Worm (Caenorhabditis elegans) whole organism, L1 larva: ENCODE data around the gene nrps-1.

Source experiments
- C16A3.4 ChIP-seq: fragments of 150-350 bp; optimal IDR thresholded peaks from 2 replicates; lab custom pipeline; 2014; ENCODE audit warnings: missing biosample characterization, missing genetic modification characterization
- aly-2 ChIP-seq: fragments of 150-350 bp; optimal IDR thresholded peaks from 2 replicates; lab custom pipeline; 2014; ENCODE audit warnings: missing biosample characterization, missing genetic modification characterization
- ama-1 ChIP-seq: fragments of 150-350 bp; optimal IDR thresholded peaks from 2 replicates; lab custom pipeline; 2014
- blmp-1 ChIP-seq: fragments of 150-350 bp; optimal IDR thresholded peaks from 2 replicates; lab custom pipeline; 2014; ENCODE audit warnings: missing biosample characterization, missing genetic modification characterization
- dpl-1 ChIP-seq, 3 experiments: fragments of 150-350 bp in 2 of 3; sonication (generic microtip) in 1 of 3; optimal IDR thresholded peaks; 2 replicates each; lab custom pipeline; 2014 to 2017; ENCODE audit warnings: missing biosample characterization in 3 of 3, missing genetic modification characterization in 3 of 3, missing genetic modification reagents in 3 of 3
- efl-1 ChIP-seq, 4 experiments: fragments of 150-350 bp; optimal IDR thresholded peaks in 3 of 4; peaks in 1 of 4; 1 replicate in 1 of 4; 2 replicates in 3 of 4; lab custom pipeline; 2014; ENCODE audit warnings: missing biosample characterization in 2 of 4, missing genetic modification characterization in 2 of 4, missing genetic modification reagents in 2 of 4
- efl-3 ChIP-seq: fragments of 200-800 bp; sonication (Bioruptor generic); optimal IDR thresholded peaks from 2 replicates; lab custom pipeline; 2018; ENCODE audit warnings: mild to moderate bottlenecking, missing genetic modification characterization, missing compliant biosample characterization
- elt-2 ChIP-seq: sonication (generic microtip); optimal IDR thresholded peaks from 2 replicates; lab custom pipeline; 2016; ENCODE audit warnings: missing genetic modification characterization, mild to moderate bottlenecking, inconsistent platforms, missing compliant biosample characterization, missing genetic modification reagents
- elt-3 ChIP-seq, 6 experiments: fragments of 150-350 bp in 1 of 6; sonication (generic microtip); optimal IDR thresholded peaks; 2 replicates each; lab custom pipeline; 2017 to 2018; ENCODE audit warnings: missing biosample characterization in 6 of 6, missing genetic modification characterization in 6 of 6, inconsistent platforms in 1 of 6
- fkh-4 ChIP-seq: sonication (generic microtip); optimal IDR thresholded peaks from 2 replicates; lab custom pipeline; 2016; ENCODE audit warnings: missing compliant biosample characterization, missing genetic modification characterization, borderline replicate concordance
- grh-1 ChIP-seq: fragments of 200-800 bp; sonication (Bioruptor generic); IDR thresholded peaks from 2 replicates; pipeline ENCODE4 v1.3.6; 2022; ENCODE audit warnings: missing genetic modification reagents, missing genetic modification characterization, missing compliant biosample characterization
- hpl-2 ChIP-seq: fragments of 150-350 bp; optimal IDR thresholded peaks from 2 replicates; lab custom pipeline; 2014; ENCODE audit warnings: missing biosample characterization, missing genetic modification reagents, missing genetic modification characterization
- jun-1 ChIP-seq: fragments of 150-350 bp; optimal IDR thresholded peaks from 2 replicates; lab custom pipeline; 2014; ENCODE audit warnings: missing biosample characterization, missing genetic modification reagents, missing genetic modification characterization
- lin-13 ChIP-seq: fragments of 150-350 bp; optimal IDR thresholded peaks from 2 replicates; lab custom pipeline; 2014; ENCODE audit warnings: missing biosample characterization, missing genetic modification reagents, missing genetic modification characterization
- lin-14 ChIP-seq: fragments of 200-800 bp; sonication (Bioruptor generic); optimal IDR thresholded peaks from 2 replicates; lab custom pipeline; 2018; ENCODE audit warnings: mild to moderate bottlenecking, missing genetic modification characterization, moderate library complexity, missing compliant biosample characterization
- lin-35 ChIP-seq, 2 experiments: fragments of 150-350 bp; optimal IDR thresholded peaks; 2 replicates each; lab custom pipeline; 2014; ENCODE audit warnings: missing biosample characterization in 2 of 2, missing genetic modification characterization in 2 of 2, missing genetic modification reagents in 2 of 2
- lsy-2 ChIP-seq, 2 experiments: fragments of 150-350 bp; optimal IDR thresholded peaks; 2 replicates each; lab custom pipeline; 2014; ENCODE audit warnings: missing biosample characterization in 2 of 2, missing genetic modification characterization in 2 of 2
- mdl-1 ChIP-seq, 2 experiments: fragments of 150-350 bp; optimal IDR thresholded peaks; 2 replicates each; lab custom pipeline; 2014 to 2017; ENCODE audit warnings: missing biosample characterization in 2 of 2, missing genetic modification characterization in 2 of 2, inconsistent platforms in 1 of 2
- mep-1 ChIP-seq: fragments of 150-350 bp; optimal IDR thresholded peaks from 2 replicates; lab custom pipeline; 2014; ENCODE audit warnings: missing biosample characterization, missing genetic modification characterization
- nhr-19 ChIP-seq: fragments of 200-800 bp; sonication (Bioruptor generic); conservative IDR thresholded peaks from 2 replicates; pipeline ENCODE4 v1.3.6; 2022; ENCODE audit warnings: missing genetic modification characterization, missing compliant biosample characterization
- nhr-20 ChIP-seq: sonication (generic microtip); optimal IDR thresholded peaks from 2 replicates; lab custom pipeline; 2016; ENCODE audit warnings: mild to moderate bottlenecking, missing genetic modification characterization, missing compliant biosample characterization
- nhr-47 ChIP-seq: sonication (generic microtip); optimal IDR thresholded peaks from 2 replicates; lab custom pipeline; 2016; ENCODE audit warnings: mild to moderate bottlenecking, missing genetic modification characterization, moderate library complexity, missing compliant biosample characterization
- nhr-71 ChIP-seq: sonication (generic microtip); optimal IDR thresholded peaks from 2 replicates; lab custom pipeline; 2016; ENCODE audit warnings: mild to moderate bottlenecking, missing genetic modification characterization, moderate library complexity, missing compliant biosample characterization
- nhr-76 ChIP-seq: sonication (generic microtip); optimal IDR thresholded peaks from 2 replicates; lab custom pipeline; 2017; ENCODE audit warnings: missing biosample characterization, missing genetic modification characterization
- nhr-77 ChIP-seq: fragments of 150-350 bp; optimal IDR thresholded peaks from 2 replicates; lab custom pipeline; 2014; ENCODE audit warnings: missing biosample characterization, missing genetic modification characterization
- nhr-85 ChIP-seq: sonication (generic microtip); peaks from one replicate; lab custom pipeline; 2016; ENCODE audit warnings: missing genetic modification characterization, inconsistent platforms, missing compliant biosample characterization
- nhr-90 ChIP-seq: sonication (generic microtip); optimal IDR thresholded peaks from 2 replicates; lab custom pipeline; 2016; ENCODE audit warnings: mild to moderate bottlenecking, missing genetic modification characterization, missing compliant biosample characterization; ENCODE audit not compliant: poor library complexity
- skn-1 ChIP-seq: fragments of 150-350 bp; optimal IDR thresholded peaks from 2 replicates; lab custom pipeline; 2014; ENCODE audit warnings: missing biosample characterization, missing genetic modification characterization
- snu-23 ChIP-seq: sonication (generic microtip); optimal IDR thresholded peaks from 2 replicates; lab custom pipeline; 2016; ENCODE audit warnings: missing genetic modification characterization, missing compliant biosample characterization
- sup-37 ChIP-seq: fragments of 200-800 bp; sonication (Bioruptor generic); optimal IDR thresholded peaks from 2 replicates; lab custom pipeline; 2018; ENCODE audit warnings: mild to moderate bottlenecking, missing genetic modification characterization, missing compliant biosample characterization
- swsn-7 ChIP-seq: sonication (generic microtip); optimal IDR thresholded peaks from 2 replicates; lab custom pipeline; 2016; ENCODE audit warnings: missing genetic modification characterization, missing compliant biosample characterization
- unc-62 ChIP-seq: fragments of 150-350 bp; optimal IDR thresholded peaks from 2 replicates; lab custom pipeline; 2014; ENCODE audit warnings: missing biosample characterization, missing genetic modification reagents, missing genetic modification characterization
- unc-98 ChIP-seq: fragments of 200-800 bp; sonication (Bioruptor generic); IDR thresholded peaks from 2 replicates; pipeline ENCODE4 v1.3.6; 2022; ENCODE audit warnings: missing genetic modification characterization, missing compliant biosample characterization
- xbp-1 ChIP-seq: sonication (generic microtip); optimal IDR thresholded peaks from 2 replicates; lab custom pipeline; 2016; ENCODE audit warnings: missing genetic modification characterization, missing compliant biosample characterization
- ztf-11 ChIP-seq, 2 experiments: sonication (generic microtip); optimal IDR thresholded peaks; 2 replicates each; lab custom pipeline; 2016 to 2017; ENCODE audit warnings: missing genetic modification characterization in 2 of 2, missing biosample characterization in 1 of 2, missing compliant biosample characterization in 1 of 2

nrps-1 gene

DNA sequence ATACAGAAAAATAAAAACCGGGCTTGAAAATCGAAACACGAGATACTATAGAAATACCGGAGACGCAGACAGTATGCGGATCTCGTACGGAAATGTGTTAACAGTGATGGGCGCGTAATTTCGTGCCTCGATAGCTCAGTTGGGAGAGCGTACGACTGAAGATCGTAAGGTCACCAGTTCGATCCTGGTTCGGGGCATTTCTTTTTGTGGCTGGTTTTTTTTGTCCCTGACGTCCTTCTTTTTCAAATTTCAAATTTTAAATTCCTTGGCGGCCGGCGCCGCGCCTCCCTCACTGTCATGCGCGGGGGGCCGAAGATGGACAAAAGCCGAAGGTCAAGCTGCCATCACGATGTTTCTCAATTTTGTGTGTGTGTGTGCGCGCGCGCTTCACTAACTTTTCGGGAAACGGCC lies 20.2 kb downstream of the nrps-1 start:
- TF ChIP-seq nhr-71 (tag; lab: Kevin White, UChicago) (peak; percentile 47), mep-1 (tag; lab: Kevin White, UChicago) (peak; percentile 11), fkh-4 (tag; lab: Kevin White, UChicago) (no peak), nhr-20 (tag; lab: Kevin White, UChicago) (peak; percentile 45), efl-3 (GFP tag; lab: Kevin White, UChicago) (no peak), lin-13 (peak; percentile 7), xbp-1 (no peak), ama-1 (lab: Kevin White, UChicago) (no peak), mdl-1 (tag; optimal IDR thresholded peaks at IDR 0.05; lab: Kevin White, UChicago) (peak in 1 of 2 experiments; percentile 10), lsy-2 (tag; optimal IDR thresholded peaks at IDR 0.05; lab: Kevin White, UChicago) (peak in 1 of 2 experiments; percentile 11), nhr-85 (tag; lab: Kevin White, UChicago) (peak; percentile 83), lin-14 (GFP tag; lab: Kevin White, UChicago) (peak; percentile 68), hpl-2 (GFP tag; lab: Kevin White, UChicago) (no peak), unc-98 (GFP tag; lab: Robert Waterston, UW) (no peak), nhr-19 (peak; percentile 21; the same call in 1 of the 2 replicates), grh-1 (GFP tag; lab: Robert Waterston, UW) (0 out of 2 replicates have a peak, but pooled peaks have one; percentile 23), efl-1 (optimal IDR thresholded peaks at IDR 0.05; lab: Kevin White, UChicago) (peak in 1 of 2 experiments; percentile 32), efl-1 (GFP tag; optimal IDR thresholded peaks at IDR 0.05 in 1 of 2; lab: Kevin White, UChicago) (peak; percentile 8 to 92), nhr-47 (tag; lab: Kevin White, UChicago) (peak; percentile 45), snu-23 (GFP tag; lab: Kevin White, UChicago) (peak; percentile 64), dpl-1 (GFP tag; optimal IDR thresholded peaks at IDR 0.05; lab: Kevin White, UChicago) (peak in 1 of 3 experiments; percentile 12), elt-3 (tag; optimal IDR thresholded peaks at IDR 0.05; lab: Kevin White, UChicago) (peak in 1 of 6 experiments; percentile 49), unc-62 (no peak), elt-2 (tag; lab: Kevin White, UChicago) (no peak), nhr-76 (tag; lab: Kevin White, UChicago) (no peak), nhr-90 (peak; percentile 67), aly-2 (tag; lab: Kevin White, UChicago) (no peak), lin-35 (GFP tag; optimal IDR thresholded peaks at IDR 0.05; lab: Kevin White, UChicago) (peak; percentile 15 to 57)

DNA sequence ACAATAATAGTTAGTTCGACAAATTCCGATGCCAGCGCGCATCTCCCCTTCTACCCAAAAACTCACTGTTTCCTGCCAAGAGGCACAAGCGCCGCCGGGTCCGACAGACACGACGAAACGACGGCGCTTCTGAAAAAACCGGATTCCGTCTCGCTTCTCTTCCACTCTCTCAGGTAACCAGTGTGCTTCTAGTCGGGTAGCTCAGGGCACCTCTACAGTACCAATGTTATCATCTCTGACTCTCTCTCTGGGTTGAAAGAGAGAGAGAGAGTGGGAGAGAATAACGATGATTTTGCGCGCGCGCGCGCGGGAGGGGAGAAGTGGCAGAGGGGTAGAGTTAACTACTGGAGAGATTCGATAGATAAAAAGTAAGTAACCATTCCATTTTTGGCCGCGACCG lies 22.4 kb downstream of the nrps-1 start:
- TF ChIP-seq nhr-20 (tag; lab: Kevin White, UChicago) (peak; percentile 20), jun-1 (tag; lab: Kevin White, UChicago) (no peak), nhr-71 (tag; lab: Kevin White, UChicago) (peak; percentile 17), C16A3.4 (tag; lab: Kevin White, UChicago) (peak; percentile 21), nhr-77 (tag; lab: Kevin White, UChicago) (no peak), nhr-85 (tag; lab: Kevin White, UChicago) (peak; percentile 70), efl-1 (optimal IDR thresholded peaks at IDR 0.05; lab: Kevin White, UChicago) (peak; percentile 24 to 30), efl-1 (GFP tag; optimal IDR thresholded peaks at IDR 0.05 in 1 of 2; lab: Kevin White, UChicago) (peak; percentile 7 to 84), elt-3 (tag; optimal IDR thresholded peaks at IDR 0.05; lab: Kevin White, UChicago) (peak in 3 of 6 experiments; percentile 14 to 45 (median 26)), sup-37 (GFP tag; lab: Kevin White, UChicago) (no peak), snu-23 (GFP tag; lab: Kevin White, UChicago) (peak; percentile 12), dpl-1 (GFP tag; optimal IDR thresholded peaks at IDR 0.05; lab: Kevin White, UChicago) (peak; percentile 2 to 44 (median 26)), blmp-1 (tag; lab: Kevin White, UChicago) (peak; percentile 36), ztf-11 (tag; optimal IDR thresholded peaks at IDR 0.05; lab: Kevin White, UChicago) (no peak), grh-1 (GFP tag; lab: Robert Waterston, UW) (peak; percentile 65), lin-35 (GFP tag; optimal IDR thresholded peaks at IDR 0.05; lab: Kevin White, UChicago) (peak in 1 of 2 experiments; percentile 31), nhr-47 (tag; lab: Kevin White, UChicago) (peak; percentile 19), nhr-90 (peak; percentile 0), lsy-2 (tag; optimal IDR thresholded peaks at IDR 0.05; lab: Kevin White, UChicago) (peak in 1 of 2 experiments; percentile 57), lin-14 (GFP tag; lab: Kevin White, UChicago) (peak; percentile 50), skn-1 (tag; lab: Kevin White, UChicago) (peak; percentile 56), aly-2 (tag; lab: Kevin White, UChicago) (no peak), swsn-7 (tag; lab: Kevin White, UChicago) (peak; percentile 19)
